Fruit fly (Drosophila melanogaster) whole organism, embryonic: Measurements from ENCODE around the gene CG14625.

Experiments used
- Atf-2 ChIP-seq: fragments of 200-800 bp; sonication (Bioruptor generic); optimal IDR thresholded peaks from 2 replicates; lab custom pipeline; 2016; ENCODE audit warnings: missing biosample characterization, missing genetic modification characterization
- Bteb2 ChIP-seq: fragments of 200-800 bp; sonication (Bioruptor generic); optimal IDR thresholded peaks from 2 replicates; lab custom pipeline; 2016; ENCODE audit warnings: missing biosample characterization, missing genetic modification characterization
- CG10209 ChIP-seq: fragments of 200-800 bp; sonication (Bioruptor generic); optimal IDR thresholded peaks from 3 replicates; lab custom pipeline; 2017; ENCODE audit warnings: missing biosample characterization, mild to moderate bottlenecking, missing genetic modification characterization, missing genetic modification reagents
- CG1024 ChIP-seq: fragments of 200-800 bp; sonication (Bioruptor generic); IDR thresholded peaks from 2 replicates; pipeline ENCODE4 v1.3.6; 2022; ENCODE audit warnings: missing biosample characterization, missing genetic modification characterization
- CG11085 ChIP-seq: fragments of 200-800 bp; sonication (Bioruptor generic); IDR thresholded peaks from 2 replicates; pipeline ENCODE4 v1.3.6; 2022; ENCODE audit warnings: missing biosample characterization, missing genetic modification characterization
- CG11695 ChIP-seq: fragments of 200-800 bp; sonication (Bioruptor generic); IDR thresholded peaks from 3 replicates; pipeline ENCODE4 v1.3.6; 2022; ENCODE audit warnings: missing biosample characterization, missing genetic modification characterization
- CG11696 ChIP-seq: fragments of 200-800 bp; sonication (Bioruptor generic); IDR thresholded peaks from 2 replicates; pipeline ENCODE4 v1.3.6; 2022; ENCODE audit warnings: missing biosample characterization, missing genetic modification characterization
- CG14860 ChIP-seq: fragments of 200-800 bp; sonication (Bioruptor generic); IDR thresholded peaks from 3 replicates; pipeline ENCODE4 v1.3.6; 2022; ENCODE audit warnings: missing biosample characterization, missing genetic modification characterization; ENCODE audit not compliant: partially characterized antibody
- CG18476 ChIP-seq: fragments of 200-800 bp; sonication (Bioruptor generic); optimal IDR thresholded peaks from 2 replicates; lab custom pipeline; 2016; ENCODE audit warnings: missing biosample characterization, mild to moderate bottlenecking, missing genetic modification characterization
- CG2678 ChIP-seq: fragments of 200-800 bp; sonication (Bioruptor generic); optimal IDR thresholded peaks from 3 replicates; lab custom pipeline; 2019; ENCODE audit warnings: missing biosample characterization, mild to moderate bottlenecking, missing genetic modification characterization, moderate library complexity
- CG32767 ChIP-seq: fragments of 200-800 bp; sonication (Bioruptor generic); IDR thresholded peaks from 2 replicates; pipeline ENCODE4 v1.3.6; 2022; ENCODE audit warnings: missing biosample characterization, missing genetic modification characterization
- CG4404 ChIP-seq: fragments of 200-800 bp; sonication (Bioruptor generic); IDR thresholded peaks from 2 replicates; pipeline ENCODE4 v1.3.6; 2022; ENCODE audit warnings: missing biosample characterization, missing genetic modification characterization
- CG6254 ChIP-seq: fragments of 200-800 bp; sonication (Bioruptor generic); optimal IDR thresholded peaks from 3 replicates; lab custom pipeline; 2017; ENCODE audit warnings: mild to moderate bottlenecking, missing biosample characterization, missing genetic modification reagents, missing genetic modification characterization
- CG6689 ChIP-seq: fragments of 200-800 bp; sonication (Bioruptor generic); IDR thresholded peaks from 2 replicates; pipeline ENCODE4 v1.3.6; 2022; ENCODE audit warnings: missing biosample characterization, missing genetic modification characterization
- CG6791 ChIP-seq: fragments of 200-800 bp; sonication (Bioruptor generic); IDR thresholded peaks from 3 replicates; pipeline ENCODE4 v1.3.6; 2022; ENCODE audit warnings: missing biosample characterization, missing genetic modification characterization; ENCODE audit not compliant: partially characterized antibody
- CG7987 ChIP-seq: fragments of 200-800 bp; sonication (Bioruptor generic); optimal IDR thresholded peaks from 2 replicates; lab custom pipeline; 2018; ENCODE audit warnings: missing biosample characterization, mild to moderate bottlenecking, missing genetic modification characterization, moderate library complexity
- CG8089 ChIP-seq: fragments of 200-800 bp; sonication (Bioruptor generic); optimal IDR thresholded peaks from 3 replicates; lab custom pipeline; 2016; ENCODE audit warnings: missing biosample characterization, missing genetic modification characterization
- CG8290 ChIP-seq, 3 experiments: fragments of 200-800 bp; sonication (Bioruptor generic); optimal IDR thresholded peaks; 2 replicates each; lab custom pipeline; 2016 to 2019; ENCODE audit warnings: missing biosample characterization in 3 of 3, missing genetic modification characterization in 3 of 3, mild to moderate bottlenecking in 2 of 3, moderate library complexity in 1 of 3
- CG9932 ChIP-seq: fragments of 200-800 bp; sonication (Bioruptor generic); IDR thresholded peaks from 2 replicates; pipeline ENCODE4 v1.3.6; 2022; ENCODE audit warnings: missing biosample characterization, missing genetic modification characterization
- CkIIα-i1 ChIP-seq: fragments of 200-800 bp; sonication (Bioruptor generic); IDR thresholded peaks from 2 replicates; pipeline ENCODE4 v1.3.6; 2022; ENCODE audit warnings: missing biosample characterization, missing genetic modification characterization
- D19A ChIP-seq: fragments of 200-800 bp; optimal IDR thresholded peaks from 3 replicates; lab custom pipeline; 2019; ENCODE audit warnings: missing biosample characterization, mild to moderate bottlenecking, missing genetic modification characterization, moderate library complexity
- Dip2 ChIP-seq: fragments of 200-800 bp; sonication (Bioruptor generic); IDR thresholded peaks from 2 replicates; pipeline ENCODE4 v1.3.6; 2022; ENCODE audit warnings: missing biosample characterization, missing genetic modification characterization
- MESR4 ChIP-seq: fragments of 200-800 bp; sonication (Bioruptor generic); optimal IDR thresholded peaks from 2 replicates; lab custom pipeline; 2018; ENCODE audit warnings: missing biosample characterization, mild to moderate bottlenecking, missing genetic modification characterization, moderate library complexity
- Mes4 ChIP-seq: fragments of 200-800 bp; sonication (Bioruptor generic); optimal IDR thresholded peaks from 2 replicates; lab custom pipeline; 2016; ENCODE audit warnings: missing biosample characterization, missing genetic modification characterization
- Sry-δ ChIP-seq: fragments of 200-800 bp; sonication (Bioruptor generic); optimal IDR thresholded peaks from 2 replicates; lab custom pipeline; 2016; ENCODE audit warnings: missing biosample characterization, missing genetic modification characterization
- ato ChIP-seq: fragments of 200-800 bp; sonication (Bioruptor generic); IDR thresholded peaks from 2 replicates; pipeline ENCODE4 v1.3.6; 2022; ENCODE audit warnings: missing biosample characterization, missing genetic modification characterization; ENCODE audit not compliant: partially characterized antibody
- bcd ChIP-seq: fragments of 200-800 bp; sonication (Bioruptor generic); optimal IDR thresholded peaks from 2 replicates; lab custom pipeline; 2017; ENCODE audit warnings: missing biosample characterization, mild to moderate bottlenecking, missing genetic modification characterization
- cad ChIP-seq: fragments of >200 bp; optimal IDR thresholded peaks from 2 replicates; lab custom pipeline; 2017; ENCODE audit warnings: missing biosample characterization, missing genetic modification characterization
- crc ChIP-seq: fragments of 200-800 bp; sonication (Bioruptor generic); optimal IDR thresholded peaks from 2 replicates; lab custom pipeline; 2016; ENCODE audit warnings: missing biosample characterization, missing genetic modification characterization
- crp ChIP-seq, 2 experiments: fragments of 200-800 bp; sonication (Bioruptor generic); optimal IDR thresholded peaks; 2 replicates in 1 of 2; 3 replicates in 1 of 2; lab custom pipeline; 2017; ENCODE audit warnings: missing biosample characterization in 2 of 2, missing genetic modification characterization in 2 of 2, mild to moderate bottlenecking in 1 of 2, moderate library complexity in 1 of 2
- fd64A ChIP-seq: fragments of 200-800 bp; sonication (Bioruptor generic); optimal IDR thresholded peaks from 3 replicates; lab custom pipeline; 2018; ENCODE audit warnings: missing biosample characterization, mild to moderate bottlenecking, missing genetic modification characterization
- ind ChIP-seq: fragments of 200-800 bp; sonication (Bioruptor generic); optimal IDR thresholded peaks from 3 replicates; lab custom pipeline; 2016; ENCODE audit warnings: missing biosample characterization, missing genetic modification characterization
- nerfin-2 ChIP-seq: fragments of 200-800 bp; sonication (Bioruptor generic); IDR thresholded peaks from 2 replicates; pipeline ENCODE4 v1.3.6; 2022; ENCODE audit warnings: missing biosample characterization, missing genetic modification characterization; ENCODE audit not compliant: partially characterized antibody
- phol ChIP-seq: fragments of 200-800 bp; sonication (Bioruptor generic); optimal IDR thresholded peaks from 3 replicates; lab custom pipeline; 2018; ENCODE audit warnings: missing biosample characterization, mild to moderate bottlenecking, missing genetic modification characterization, moderate library complexity
- repo ChIP-seq: fragments of 200-800 bp; sonication (Bioruptor generic); optimal IDR thresholded peaks from 2 replicates; lab custom pipeline; 2016; ENCODE audit warnings: missing biosample characterization, missing genetic modification characterization
- rib ChIP-seq: fragments of 200-800 bp; sonication (Bioruptor generic); IDR thresholded peaks from 2 replicates; pipeline ENCODE4 v1.3.6; 2022; ENCODE audit warnings: missing biosample characterization, missing genetic modification characterization
- ro ChIP-seq: fragments of 200-800 bp; sonication (Bioruptor generic); IDR thresholded peaks from 2 replicates; pipeline ENCODE4 v1.3.6; 2022; ENCODE audit warnings: missing biosample characterization, missing genetic modification characterization
- row ChIP-seq: fragments of 200-800 bp; sonication (Bioruptor generic); IDR thresholded peaks from 3 replicates; pipeline ENCODE4 v1.3.6; 2022; ENCODE audit warnings: missing biosample characterization, missing genetic modification characterization
- salm ChIP-seq: fragments of 200-800 bp; sonication (Bioruptor generic); optimal IDR thresholded peaks from 2 replicates; lab custom pipeline; 2018; ENCODE audit warnings: missing biosample characterization, mild to moderate bottlenecking, missing genetic modification characterization

Gene CG14625

dm6 chrX:1183742-1184141, 15.6 kb upstream of the CG14625 start:
- TF ChIP-seq phol = no peak
- no peak for TF ChIP-seq nerfin-2 (GFP tag; lab: Robert Waterston, UW)
- TF ChIP-seq D19A (tag; lab: Kevin White, UChicago) = peak; percentile 94
- no peak for TF ChIP-seq salm (tag; lab: Kevin White, UChicago)
- TF ChIP-seq ato (GFP tag; lab: Robert Waterston, UW) = no peak
- TF ChIP-seq row (GFP tag; lab: Robert Waterston, UW) = peak; percentile 49

dm6 chrX:1184478-1184877, 14.9 kb upstream of the CG14625 start, which contains the start of gene CG14626:
Gene CG14626, plus strand, starts transcription at chrX:1184778.
- TF ChIP-seq CG11085 = no peak
- no peak for TF ChIP-seq CG2678
- no peak for TF ChIP-seq Sry-δ (GFP tag; lab: Kevin White, UChicago)
- no peak for TF ChIP-seq rib
- no peak for TF ChIP-seq Mes4 (GFP tag; lab: Kevin White, UChicago)
- TF ChIP-seq CkIIα-i1 (GFP tag; lab: Robert Waterston, UW) = no peak
- TF ChIP-seq repo (GFP tag; lab: Kevin White, UChicago) = no peak
- no peak for TF ChIP-seq crc (GFP tag; lab: Kevin White, UChicago)

DNA sequence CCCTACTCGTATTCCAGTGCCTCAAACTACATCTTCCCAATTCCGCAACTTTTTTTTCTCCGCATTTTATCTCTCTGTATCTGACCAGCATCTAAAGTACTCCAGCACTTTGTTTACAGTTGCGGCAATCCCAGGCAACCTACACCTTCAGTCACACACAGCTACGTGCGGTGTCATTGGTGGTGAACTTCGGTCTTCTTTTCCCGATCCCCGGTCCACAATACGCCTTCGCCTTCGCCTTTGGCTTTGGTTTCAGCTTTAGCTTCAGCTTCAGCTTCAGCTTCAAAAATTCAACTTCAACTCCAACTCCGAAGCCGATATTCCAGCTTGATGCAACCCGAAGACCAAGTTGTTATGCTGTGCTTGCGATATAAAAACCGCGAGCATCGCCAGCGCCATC, 8.3 kb upstream of the CG14625 start, which contains the start of gene CG11380:
CG11380 (plus strand) TSS at position 301 of the 400 bp plus-strand sequence.
- TF ChIP-seq CG8290 (GFP tag; optimal IDR thresholded peaks at IDR 0.05; lab: Kevin White, UChicago) (no peak), CG8290 (tag; optimal IDR thresholded peaks at IDR 0.05; lab: Kevin White, UChicago) (no peak), CG11696 (GFP tag; lab: Robert Waterston, UW) (no peak), CG32767 (no peak), ato (GFP tag; lab: Robert Waterston, UW) (no peak), CG6254 (GFP tag; lab: Kevin White, UChicago) (no peak), CG14860 (GFP tag; lab: Robert Waterston, UW) (no peak)

DNA sequence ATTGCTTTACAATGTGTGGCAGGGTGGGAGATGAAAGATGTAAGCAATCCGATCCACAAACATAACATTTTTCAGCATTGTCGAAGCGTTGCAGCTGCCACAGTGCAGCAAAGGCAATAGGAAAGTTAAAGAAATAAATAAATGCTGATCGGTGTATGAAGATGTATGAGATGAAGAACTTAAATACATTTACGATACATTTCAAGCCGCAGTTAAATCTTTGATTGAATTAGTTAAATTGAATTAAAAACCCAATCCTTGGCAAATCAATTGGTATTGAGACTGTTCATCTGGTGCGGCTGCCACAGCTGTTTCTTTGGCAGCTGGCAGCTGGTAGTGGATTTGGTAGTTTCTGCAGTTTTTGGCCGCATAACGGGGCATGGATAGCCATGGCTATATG, 1.5 kb upstream of the CG14625 start:
- no peak for TF ChIP-seq MESR4 (GFP tag; lab: Kevin White, UChicago)

dm6 chrX:1203477-1203876, 4.1 kb downstream of the CG14625 start, which contains the start of gene CG11381:
Gene CG11381, plus strand, starts transcription at chrX:1203777.
- TF ChIP-seq crp (GFP tag; optimal IDR thresholded peaks at IDR 0.05; lab: Kevin White, UChicago) (no peak), CG8089 (GFP tag; lab: Kevin White, UChicago) (no peak), phol (no peak), CG4404 (GFP tag; lab: Robert Waterston, UW) (no peak), CG11695 (GFP tag; lab: Robert Waterston, UW) (no peak), ind (GFP tag; lab: Kevin White, UChicago) (no peak), CG6791 (GFP tag; lab: Robert Waterston, UW) (no peak), cad (GFP tag; lab: Kevin White, UChicago) (no peak), CG6689 (GFP tag; lab: Robert Waterston, UW) (no peak), CG10209 (GFP tag; lab: Kevin White, UChicago) (no peak), bcd (no peak), CG7987 (GFP tag; lab: Kevin White, UChicago) (no peak), CG1024 (GFP tag; lab: Robert Waterston, UW) (no peak), CG9932 (no peak), CG18476 (GFP tag; lab: Kevin White, UChicago) (no peak), Bteb2 (GFP tag; lab: Kevin White, UChicago) (no peak), Dip2 (no peak), fd64A (GFP tag; lab: Kevin White, UChicago) (no peak), ro (GFP tag; lab: Robert Waterston, UW) (no peak), Atf-2 (GFP tag; lab: Kevin White, UChicago) (no peak)
